Worm (Caenorhabditis elegans): ENCODE measurements around the gene frh-1.

- TF ChIP-seq unc-62 (GFP tag; optimal IDR thresholded peaks at IDR 0.05) (no peak), mdl-1 (tag; optimal IDR thresholded peaks at IDR 0.05) (no peak), nhr-21 (tag; optimal IDR thresholded peaks at IDR 0.05) (no peak), ztf-11 (tag; optimal IDR thresholded peaks at IDR 0.05) (no peak), nhr-23 (tag; optimal IDR thresholded peaks at IDR 0.05) (no peak), skn-1 (tag; optimal IDR thresholded peaks at IDR 0.05) (no peak)
Measured at ce11 chrII:5902139-5902538, 15.1 kb upstream of the frh-1 start.
